Worm (Caenorhabditis elegans) whole organism, L3 larva: ENCODE measurements around the gene srx-111.

Source experiments
- R02D3.7 ChIP-seq: fragments of 150-350 bp; optimal IDR thresholded peaks from 2 replicates; lab custom pipeline; 2014; ENCODE audit warnings: missing biosample characterization, missing genetic modification characterization
- ama-1 ChIP-seq: fragments of 150-350 bp; optimal IDR thresholded peaks from 2 replicates; lab custom pipeline; 2018
- fkh-10 ChIP-seq: sonication (generic microtip); optimal IDR thresholded peaks from 2 replicates; lab custom pipeline; 2017; ENCODE audit warnings: missing biosample characterization, missing genetic modification reagents, missing genetic modification characterization
- fos-1 ChIP-seq: fragments of 150-350 bp; optimal IDR thresholded peaks from 2 replicates; lab custom pipeline; 2014; ENCODE audit warnings: missing biosample characterization, missing genetic modification characterization
- jun-1 ChIP-seq: fragments of 150-350 bp; optimal IDR thresholded peaks from 2 replicates; lab custom pipeline; 2014; ENCODE audit warnings: missing biosample characterization, missing genetic modification reagents, missing genetic modification characterization
- mdl-1 ChIP-seq: fragments of 150-350 bp; optimal IDR thresholded peaks from 2 replicates; lab custom pipeline; 2014; ENCODE audit warnings: missing biosample characterization, missing genetic modification characterization
- nfya-1 ChIP-seq: sonication (generic microtip); optimal IDR thresholded peaks from 2 replicates; lab custom pipeline; 2017; ENCODE audit warnings: missing genetic modification characterization, mild to moderate bottlenecking, missing compliant biosample characterization, antibody characterized with exemption, moderate library complexity; ENCODE audit not compliant: insufficient read depth
- nhr-76 ChIP-seq: fragments of 150-350 bp; sonication (generic microtip); optimal IDR thresholded peaks from 5 replicates; lab custom pipeline; 2014; ENCODE audit warnings: missing biosample characterization, missing genetic modification characterization
- skn-1 ChIP-seq: fragments of 150-350 bp; optimal IDR thresholded peaks from 2 replicates; lab custom pipeline; 2014; ENCODE audit warnings: missing biosample characterization, missing genetic modification characterization
- ztf-4 ChIP-seq: fragments of 150-350 bp; optimal IDR thresholded peaks from 2 replicates; lab custom pipeline; 2014; ENCODE audit warnings: missing biosample characterization, missing genetic modification characterization

- TF ChIP-seq R02D3.7 (tag; lab: Kevin White, UChicago), result no peak
- no peak for TF ChIP-seq ama-1 (lab: Kevin White, UChicago)
- no peak for TF ChIP-seq mdl-1 (tag; lab: Kevin White, UChicago)
- no peak for TF ChIP-seq nhr-76 (tag; lab: Kevin White, UChicago)
- no peak for TF ChIP-seq skn-1 (tag; lab: Kevin White, UChicago)
- no peak for TF ChIP-seq fkh-10 (GFP tag; lab: Kevin White, UChicago)
- no peak for TF ChIP-seq ztf-4
- TF ChIP-seq fos-1 (tag; lab: Kevin White, UChicago), result no peak
- TF ChIP-seq jun-1 (tag; lab: Kevin White, UChicago), result no peak
- no peak for TF ChIP-seq nfya-1
Measured at ce11 chrII:3724175-3724715, 33.4 kb upstream of the srx-111 start, which contains the start of gene C46E10.1.
